Fruit fly (Drosophila melanogaster): ENCODE results near the gene CG12237.

DNA sequence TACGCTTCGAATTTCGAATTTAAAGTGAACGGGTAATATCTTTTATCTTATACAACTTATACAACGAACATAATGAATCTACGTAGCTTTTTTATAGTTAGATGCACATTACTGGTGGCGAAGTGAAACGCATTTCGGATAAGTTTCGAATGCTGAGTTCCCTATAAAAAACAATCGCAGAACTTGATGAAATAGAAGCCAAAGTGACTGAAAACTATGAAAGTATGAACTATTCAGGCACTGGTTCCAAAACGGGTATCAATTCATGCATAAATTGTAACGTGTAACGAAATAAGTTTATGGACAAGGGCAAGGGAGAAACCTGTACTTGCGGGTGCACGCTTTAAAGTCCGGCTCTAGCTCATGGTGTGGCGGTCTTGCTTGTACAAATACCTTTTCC, 46.8 kb downstream of the CG12237 start:
- no peak for TF ChIP-seq CG4496 (GFP tag; IDR thresholded peaks at IDR 0.05)
- no peak for TF ChIP-seq CG10348 (GFP tag; IDR thresholded peaks at IDR 0.05)
- no peak for TF ChIP-seq Ets98B (GFP tag; IDR thresholded peaks at IDR 0.05)
